Fruit fly (Drosophila melanogaster) whole organism, embryonic: ENCODE data around the gene CG31294.

ENCODE experiments used
- CG10979 ChIP-seq: fragments of 200-800 bp; sonication (Bioruptor generic); optimal IDR thresholded peaks from 2 replicates; lab custom pipeline; 2018; ENCODE audit warnings: missing biosample characterization, mild to moderate bottlenecking, missing genetic modification characterization, moderate library complexity
- exex ChIP-seq: fragments of 200-800 bp; sonication (Bioruptor generic); optimal IDR thresholded peaks from 4 replicates; lab custom pipeline; 2018; ENCODE audit warnings: missing biosample characterization, mild to moderate bottlenecking, missing genetic modification characterization, moderate library complexity

- TF ChIP-seq CG10979 (tag; lab: Kevin White, UChicago), result no peak
- no peak for TF ChIP-seq exex (tag; lab: Kevin White, UChicago)
Observed at dm6 chr3R:15680666-15681065, 35.7 kb downstream of the CG31294 start.
